Fruit fly (Drosophila melanogaster) whole organism, embryonic: ENCODE measurements around the gene Pa1.

Experiments
- Aef1 ChIP-seq: fragments of 200-800 bp; sonication (Bioruptor generic); IDR thresholded peaks from 3 replicates; pipeline ENCODE4 v1.3.6; 2022; ENCODE audit warnings: missing biosample characterization, missing genetic modification characterization
- Atf6 ChIP-seq: fragments of 200-800 bp; sonication (Bioruptor generic); IDR thresholded peaks from 2 replicates; pipeline ENCODE4 v1.3.6; 2022; ENCODE audit warnings: missing biosample characterization, missing genetic modification characterization
- CG10147 ChIP-seq: fragments of 200-800 bp; sonication (Bioruptor generic); optimal IDR thresholded peaks from 2 replicates; lab custom pipeline; 2019; ENCODE audit warnings: missing biosample characterization, mild to moderate bottlenecking, missing genetic modification characterization, moderate library complexity
- CG10321 ChIP-seq: fragments of 200-800 bp; sonication (Bioruptor generic); IDR thresholded peaks from 2 replicates; pipeline ENCODE4 v1.3.6; 2022; ENCODE audit warnings: missing biosample characterization, missing genetic modification characterization
- CG11695 ChIP-seq: fragments of 200-800 bp; sonication (Bioruptor generic); IDR thresholded peaks from 3 replicates; pipeline ENCODE4 v1.3.6; 2022; ENCODE audit warnings: missing biosample characterization, missing genetic modification characterization
- CG12391 ChIP-seq: fragments of 200-800 bp; sonication (Bioruptor generic); optimal IDR thresholded peaks from 3 replicates; lab custom pipeline; 2018; ENCODE audit warnings: missing biosample characterization, mild to moderate bottlenecking, missing genetic modification characterization, moderate library complexity
- CG13296 ChIP-seq: fragments of 200-800 bp; sonication (Bioruptor generic); optimal IDR thresholded peaks from 3 replicates; lab custom pipeline; 2018; ENCODE audit warnings: missing biosample characterization, mild to moderate bottlenecking, missing genetic modification characterization
- CG13894 ChIP-seq: fragments of 200-800 bp; sonication (Bioruptor generic); optimal IDR thresholded peaks from 3 replicates; lab custom pipeline; 2018; ENCODE audit warnings: missing biosample characterization, mild to moderate bottlenecking, missing genetic modification characterization, moderate library complexity
- CG15601 ChIP-seq: fragments of 200-800 bp; sonication (Bioruptor generic); optimal IDR thresholded peaks from 3 replicates; lab custom pipeline; 2019; ENCODE audit warnings: missing biosample characterization, mild to moderate bottlenecking, missing genetic modification characterization, moderate library complexity
- CG15696 ChIP-seq: fragments of 200-800 bp; sonication (Bioruptor generic); optimal IDR thresholded peaks from 2 replicates; lab custom pipeline; 2019; ENCODE audit warnings: missing biosample characterization, mild to moderate bottlenecking, missing genetic modification characterization, moderate library complexity
- CG17328 ChIP-seq: fragments of 200-800 bp; sonication (Bioruptor generic); IDR thresholded peaks from 2 replicates; pipeline ENCODE4 v1.3.6; 2022; ENCODE audit warnings: missing biosample characterization, missing genetic modification characterization
- CG18619 ChIP-seq: fragments of 200-800 bp; sonication (Bioruptor generic); optimal IDR thresholded peaks from 3 replicates; lab custom pipeline; 2017; ENCODE audit warnings: missing biosample characterization, mild to moderate bottlenecking, missing genetic modification characterization
- CG2875 ChIP-seq: fragments of 200-800 bp; sonication (Bioruptor generic); optimal IDR thresholded peaks from 2 replicates; lab custom pipeline; 2017; ENCODE audit warnings: missing biosample characterization, mild to moderate bottlenecking, missing genetic modification characterization, missing genetic modification reagents
- CG31224 ChIP-seq: fragments of 200-800 bp; sonication (Bioruptor generic); IDR thresholded peaks from 2 replicates; pipeline ENCODE4 v1.3.6; 2022; ENCODE audit warnings: missing biosample characterization, missing genetic modification characterization
- CG3281 ChIP-seq: fragments of 200-800 bp; sonication (Bioruptor generic); optimal IDR thresholded peaks from 3 replicates; lab custom pipeline; 2017; ENCODE audit warnings: missing biosample characterization, mild to moderate bottlenecking, missing genetic modification characterization
- CG4282 ChIP-seq: fragments of 200-800 bp; sonication (Bioruptor generic); optimal IDR thresholded peaks from 2 replicates; lab custom pipeline; 2016; ENCODE audit warnings: missing biosample characterization, missing genetic modification characterization
- CG9215 ChIP-seq: fragments of 200-800 bp; sonication (Bioruptor generic); IDR thresholded peaks from 2 replicates; pipeline ENCODE4 v1.3.6; 2022; ENCODE audit warnings: missing biosample characterization, missing genetic modification characterization
- Chrac-16 ChIP-seq: fragments of 200-800 bp; sonication (Bioruptor generic); optimal IDR thresholded peaks from 3 replicates; lab custom pipeline; 2016; ENCODE audit warnings: missing biosample characterization, missing genetic modification characterization
- D19A ChIP-seq: fragments of 200-800 bp; optimal IDR thresholded peaks from 3 replicates; lab custom pipeline; 2019; ENCODE audit warnings: missing biosample characterization, mild to moderate bottlenecking, missing genetic modification characterization, moderate library complexity
- Dref ChIP-seq: fragments of 200-800 bp; sonication (Bioruptor generic); IDR thresholded peaks from 2 replicates; pipeline ENCODE4 v1.3.6; 2022; ENCODE audit warnings: missing biosample characterization, missing genetic modification characterization
- Fer1 ChIP-seq: fragments of 200-800 bp; sonication (Bioruptor generic); optimal IDR thresholded peaks from 2 replicates; lab custom pipeline; 2017; ENCODE audit warnings: missing biosample characterization, mild to moderate bottlenecking, missing genetic modification characterization
- H15 ChIP-seq: fragments of 200-800 bp; sonication (Bioruptor generic); IDR thresholded peaks from 3 replicates; pipeline ENCODE4 v1.3.6; 2022; ENCODE audit warnings: missing biosample characterization, missing genetic modification characterization
- H2.0 ChIP-seq: fragments of 200-800 bp; sonication (Bioruptor generic); IDR thresholded peaks from 2 replicates; pipeline ENCODE4 v1.3.6; 2022; ENCODE audit warnings: missing biosample characterization, missing genetic modification characterization
- HHEX ChIP-seq: fragments of 200-800 bp; sonication (Bioruptor generic); optimal IDR thresholded peaks from 3 replicates; lab custom pipeline; 2017; ENCODE audit warnings: missing biosample characterization, mild to moderate bottlenecking, missing genetic modification characterization, missing genetic modification reagents
- Hsf ChIP-seq: fragments of 200-800 bp; sonication (Bioruptor generic); optimal IDR thresholded peaks from 3 replicates; lab custom pipeline; 2016; ENCODE audit warnings: missing biosample characterization, missing genetic modification characterization
- Lim3 ChIP-seq: fragments of 200-800 bp; sonication (Bioruptor generic); IDR thresholded peaks from 2 replicates; pipeline ENCODE4 v1.3.6; 2022; ENCODE audit warnings: missing biosample characterization, missing genetic modification characterization
- Oli ChIP-seq: fragments of 200-800 bp; sonication (Bioruptor generic); optimal IDR thresholded peaks from 2 replicates; lab custom pipeline; 2018; ENCODE audit warnings: missing biosample characterization, mild to moderate bottlenecking, missing genetic modification characterization, moderate library complexity
- PHDP ChIP-seq: fragments of 200-800 bp; sonication (Bioruptor generic); optimal IDR thresholded peaks from 3 replicates; lab custom pipeline; 2018; ENCODE audit warnings: missing biosample characterization, mild to moderate bottlenecking, missing genetic modification characterization, moderate library complexity
- Sox100B ChIP-seq: fragments of 200-800 bp; sonication (Bioruptor generic); optimal IDR thresholded peaks from 3 replicates; lab custom pipeline; 2018; ENCODE audit warnings: missing biosample characterization, mild to moderate bottlenecking, missing genetic modification characterization
- Ssrp ChIP-seq: fragments of 200-800 bp; sonication (Bioruptor generic); optimal IDR thresholded peaks from 2 replicates; lab custom pipeline; 2018; ENCODE audit warnings: missing biosample characterization, mild to moderate bottlenecking, missing genetic modification characterization, moderate library complexity
- al ChIP-seq: fragments of 200-800 bp; sonication (Bioruptor generic); IDR thresholded peaks from 2 replicates; pipeline ENCODE4 v1.3.6; 2022; ENCODE audit warnings: missing biosample characterization, missing genetic modification characterization
- ap ChIP-seq: fragments of 200-800 bp; sonication (Bioruptor generic); IDR thresholded peaks from 2 replicates; pipeline ENCODE4 v1.3.6; 2022; ENCODE audit warnings: missing biosample characterization, missing genetic modification characterization
- ash1 ChIP-seq: fragments of 200-800 bp; sonication (Bioruptor generic); optimal IDR thresholded peaks from 2 replicates; lab custom pipeline; 2018; ENCODE audit warnings: missing biosample characterization, mild to moderate bottlenecking, missing genetic modification characterization
- bsh ChIP-seq, 2 experiments: fragments of 200-800 bp; sonication (Bioruptor generic); optimal IDR thresholded peaks; 2 replicates each; lab custom pipeline; 2017 to 2018; ENCODE audit warnings: mild to moderate bottlenecking in 2 of 2, missing biosample characterization in 2 of 2, missing genetic modification characterization in 2 of 2, moderate library complexity in 1 of 2
- dimm ChIP-seq: fragments of 200-800 bp; sonication (Bioruptor generic); IDR thresholded peaks from 2 replicates; pipeline ENCODE4 v1.3.6; 2022; ENCODE audit warnings: missing biosample characterization, missing genetic modification characterization
- dpn ChIP-seq, 2 experiments: fragments of 200-800 bp; sonication (Bioruptor generic); optimal IDR thresholded peaks; 3 replicates each; lab custom pipeline; 2016; ENCODE audit warnings: missing biosample characterization in 2 of 2, missing genetic modification characterization in 2 of 2
- fd3F ChIP-seq: fragments of 200-800 bp; sonication (Bioruptor generic); optimal IDR thresholded peaks from 2 replicates; lab custom pipeline; 2018; ENCODE audit warnings: missing biosample characterization, mild to moderate bottlenecking, missing genetic modification characterization, moderate library complexity
- gce ChIP-seq: fragments of 200-800 bp; sonication (Bioruptor generic); IDR thresholded peaks from 3 replicates; pipeline ENCODE4 v1.3.6; 2022; ENCODE audit warnings: missing biosample characterization, missing genetic modification characterization
- gem ChIP-seq: fragments of 200-800 bp; sonication (Bioruptor generic); optimal IDR thresholded peaks from 2 replicates; lab custom pipeline; 2019; ENCODE audit warnings: missing biosample characterization, mild to moderate bottlenecking, missing genetic modification characterization, moderate library complexity
- her ChIP-seq: fragments of 200-800 bp; sonication (Bioruptor generic); optimal IDR thresholded peaks from 2 replicates; lab custom pipeline; 2016; ENCODE audit warnings: missing biosample characterization, missing genetic modification characterization
- lmd ChIP-seq: fragments of 200-800 bp; sonication (Bioruptor generic); IDR thresholded peaks from 2 replicates; pipeline ENCODE4 v1.3.6; 2022; ENCODE audit warnings: missing biosample characterization, missing genetic modification characterization
- onecut ChIP-seq: fragments of 200-800 bp; sonication (Bioruptor generic); IDR thresholded peaks from 2 replicates; pipeline ENCODE4 v1.3.6; 2022; ENCODE audit warnings: missing biosample characterization, missing genetic modification characterization
- pho ChIP-seq: fragments of 200-800 bp; sonication (Bioruptor generic); optimal IDR thresholded peaks from 2 replicates; lab custom pipeline; 2016; ENCODE audit warnings: missing biosample characterization, missing genetic modification characterization
- pum ChIP-seq: fragments of 200-800 bp; sonication (Bioruptor generic); optimal IDR thresholded peaks from 2 replicates; lab custom pipeline; 2016; ENCODE audit warnings: missing biosample characterization, missing genetic modification characterization
- ranshi ChIP-seq: fragments of 200-800 bp; sonication (Bioruptor generic); IDR thresholded peaks from 2 replicates; pipeline ENCODE4 v1.3.6; 2022; ENCODE audit warnings: missing biosample characterization, missing genetic modification characterization
- sens-2 ChIP-seq: fragments of 200-800 bp; sonication (Bioruptor generic); IDR thresholded peaks from 2 replicates; pipeline ENCODE4 v1.3.6; 2022; ENCODE audit warnings: missing biosample characterization, missing genetic modification characterization
- sisA ChIP-seq: fragments of 200-800 bp; sonication (Bioruptor generic); IDR thresholded peaks from 2 replicates; pipeline ENCODE4 v1.3.6; 2022; ENCODE audit warnings: missing biosample characterization, missing genetic modification characterization
- slbo ChIP-seq: fragments of 200-800 bp; sonication (Bioruptor generic); IDR thresholded peaks from 2 replicates; pipeline ENCODE4 v1.3.6; 2022; ENCODE audit warnings: missing biosample characterization, missing genetic modification characterization
- tgo ChIP-seq: fragments of 200-800 bp; sonication (Bioruptor generic); IDR thresholded peaks from 3 replicates; pipeline ENCODE4 v1.3.6; 2022; ENCODE audit warnings: missing biosample characterization, missing genetic modification characterization
- zfh1 ChIP-seq: fragments of 200-800 bp; sonication (Bioruptor generic); IDR thresholded peaks from 3 replicates; pipeline ENCODE4 v1.3.6; 2022; ENCODE audit warnings: missing biosample characterization, missing genetic modification characterization

Gene Pa1

DNA sequence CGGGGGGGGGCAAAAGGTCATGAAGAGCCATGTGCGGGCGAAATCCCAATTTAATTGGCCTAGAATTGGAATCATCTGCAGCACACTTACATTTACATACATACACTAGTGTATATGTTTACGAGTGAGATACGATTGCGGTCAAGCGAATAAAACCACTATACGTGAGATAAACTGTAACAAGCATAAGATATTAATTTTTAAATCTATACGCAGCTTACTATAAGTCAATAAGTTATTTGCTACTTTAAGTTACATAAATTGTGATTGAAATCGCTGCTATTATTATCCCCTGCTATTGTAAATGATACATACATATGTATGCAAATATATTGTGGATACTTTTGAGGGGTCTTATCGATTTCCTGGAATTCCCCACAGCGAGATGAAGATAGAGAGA lies 20.1 kb downstream of the Pa1 start:
- TF ChIP-seq pho (GFP tag; lab: Kevin White, UChicago) (no peak), CG4282 (GFP tag; lab: Kevin White, UChicago) (no peak), Aef1 (GFP tag; lab: Robert Waterston, UW) (peak; percentile 40; the same call in 1 of the 3 replicates), CG18619 (peak; percentile 14), CG17328 (peak; percentile 34; the same call in 1 of the 2 replicates), Ssrp (tag; lab: Kevin White, UChicago) (no peak), tgo (GFP tag; lab: Robert Waterston, UW) (peak; percentile 48; the same call in 2 of the 3 replicates), bsh (GFP tag; optimal IDR thresholded peaks at IDR 0.05; lab: Kevin White, UChicago) (peak in 1 of 2 experiments; percentile 40), Oli (peak; percentile 7), dimm (GFP tag; lab: Robert Waterston, UW) (peak; percentile 15; the same call in 1 of the 2 replicates), CG11695 (GFP tag; lab: Robert Waterston, UW) (peak; percentile 53; the same call in 1 of the 3 replicates), Fer1 (GFP tag; lab: Kevin White, UChicago) (peak; percentile 65), ranshi (GFP tag; lab: Robert Waterston, UW) (peak; percentile 54; the same call in 1 of the 2 replicates), her (no peak), Dref (GFP tag; lab: Robert Waterston, UW) (no peak), CG10321 (GFP tag; lab: Robert Waterston, UW) (peak; percentile 33; the same call in 1 of the 2 replicates), CG13894 (tag; lab: Kevin White, UChicago) (peak; percentile 54), fd3F (GFP tag; lab: Kevin White, UChicago) (peak; percentile 31), CG15696 (tag; lab: Kevin White, UChicago) (no peak), Sox100B (GFP tag; lab: Kevin White, UChicago) (peak; percentile 10), CG12391 (tag; lab: Kevin White, UChicago) (peak; percentile 40), CG15601 (tag; lab: Kevin White, UChicago) (no peak), gce (GFP tag; lab: Robert Waterston, UW) (0 out of 3 replicates have a peak, but pooled peaks have one; percentile 25), Chrac-16 (GFP tag; lab: Kevin White, UChicago) (peak; percentile 12), ap (GFP tag; lab: Robert Waterston, UW) (peak; percentile 19; the same call in 1 of the 2 replicates), Lim3 (GFP tag; lab: Robert Waterston, UW) (no peak), CG9215 (GFP tag; lab: Robert Waterston, UW) (peak; percentile 15; the same call in 1 of the 2 replicates), HHEX (GFP tag; lab: Kevin White, UChicago) (peak; percentile 29), onecut (GFP tag; lab: Robert Waterston, UW) (0 out of 2 replicates have a peak, but pooled peaks have one; percentile 18), zfh1 (GFP tag; lab: Robert Waterston, UW) (peak; percentile 45; the same call in 1 of the 3 replicates), gem (tag; lab: Kevin White, UChicago) (peak; percentile 55), Atf6 (GFP tag; lab: Robert Waterston, UW) (peak; percentile 55), lmd (GFP tag; lab: Robert Waterston, UW) (peak; percentile 57), H2.0 (GFP tag; lab: Robert Waterston, UW) (peak; percentile 54), sens-2 (GFP tag; lab: Robert Waterston, UW) (0 out of 2 replicates have a peak, but pooled peaks have one; percentile 15), ash1 (GFP tag; lab: Kevin White, UChicago) (no peak), PHDP (tag; lab: Kevin White, UChicago) (peak; percentile 57), CG31224 (GFP tag; lab: Robert Waterston, UW) (peak; percentile 45; the same call in 1 of the 2 replicates), D19A (tag; lab: Kevin White, UChicago) (peak; percentile 4), CG3281 (GFP tag; lab: Kevin White, UChicago) (peak; percentile 63), Hsf (GFP tag; lab: Kevin White, UChicago) (peak; percentile 16), slbo (GFP tag; lab: Robert Waterston, UW) (peak; percentile 65), sisA (GFP tag; lab: Robert Waterston, UW) (peak; percentile 32; the same call in 1 of the 2 replicates), CG2875 (GFP tag; lab: Kevin White, UChicago) (peak; percentile 3), dpn (GFP tag; optimal IDR thresholded peaks at IDR 0.05; lab: Kevin White, UChicago) (peak in 1 of 2 experiments; percentile 4), CG13296 (GFP tag; lab: Kevin White, UChicago) (peak; percentile 51), pum (GFP tag; lab: Kevin White, UChicago) (peak; percentile 0), CG10147 (GFP tag; lab: Kevin White, UChicago) (peak; percentile 43), H15 (GFP tag; lab: Robert Waterston, UW) (peak; percentile 40; the same call in 1 of the 3 replicates), al (GFP tag; lab: Robert Waterston, UW) (peak; percentile 27; the same call in 1 of the 2 replicates)
